Worm (Caenorhabditis elegans) whole organism, mixed stage, embryonic: ENCODE data around the gene T25B2.2.

Source experiments
- ceh-43 ChIP-seq: fragments of 200-800 bp; sonication (Bioruptor generic); optimal IDR thresholded peaks from 2 replicates; lab custom pipeline; 2018; ENCODE audit warnings: mild to moderate bottlenecking, missing genetic modification characterization, moderate library complexity, missing compliant biosample characterization
- elt-1 ChIP-seq: sonication (generic microtip); optimal IDR thresholded peaks from 2 replicates; lab custom pipeline; 2017; ENCODE audit warnings: missing genetic modification characterization, mild to moderate bottlenecking, missing compliant biosample characterization, antibody characterized with exemption, moderate library complexity, borderline replicate concordance; ENCODE audit not compliant: insufficient read depth
- lin-13 ChIP-seq: fragments of 150-350 bp; optimal IDR thresholded peaks from 2 replicates; lab custom pipeline; 2014; ENCODE audit warnings: missing biosample characterization, missing genetic modification characterization
- lin-32 ChIP-seq: fragments of 200-800 bp; sonication (Bioruptor generic); optimal IDR thresholded peaks from 2 replicates; lab custom pipeline; 2018; ENCODE audit warnings: mild to moderate bottlenecking, missing genetic modification characterization, missing compliant biosample characterization
- lsy-2 ChIP-seq: fragments of 150-350 bp; optimal IDR thresholded peaks from 2 replicates; lab custom pipeline; 2014; ENCODE audit warnings: missing biosample characterization, missing genetic modification characterization
- nhr-12 ChIP-seq: fragments of 150-350 bp; optimal IDR thresholded peaks from 2 replicates; lab custom pipeline; 2014; ENCODE audit warnings: missing biosample characterization, missing genetic modification characterization
- nhr-237 ChIP-seq: fragments of 150-350 bp; optimal IDR thresholded peaks from 2 replicates; lab custom pipeline; 2014; ENCODE audit warnings: missing biosample characterization, missing genetic modification characterization
- nhr-28 ChIP-seq: fragments of 150-350 bp; optimal IDR thresholded peaks from 2 replicates; lab custom pipeline; 2014; ENCODE audit warnings: missing biosample characterization, missing genetic modification characterization
- nhr-76 ChIP-seq: sonication (generic microtip); optimal IDR thresholded peaks from 2 replicates; lab custom pipeline; 2017; ENCODE audit warnings: missing biosample characterization, missing genetic modification characterization
- pha-4 ChIP-seq: fragments of 150-350 bp; optimal IDR thresholded peaks from 2 replicates; lab custom pipeline; 2018; ENCODE audit warnings: missing biosample characterization, missing genetic modification reagents, missing genetic modification characterization
- snpc-4 ChIP-seq: fragments of 150-350 bp; optimal IDR thresholded peaks from 2 replicates; lab custom pipeline; 2014; ENCODE audit warnings: missing biosample characterization, missing genetic modification characterization
- sptf-1 ChIP-seq: sonication (generic microtip); optimal IDR thresholded peaks from 2 replicates; lab custom pipeline; 2017; ENCODE audit warnings: mild to moderate bottlenecking, missing genetic modification characterization, moderate library complexity, missing compliant biosample characterization
- unc-39 ChIP-seq: fragments of 150-350 bp; optimal IDR thresholded peaks from 2 replicates; lab custom pipeline; 2014; ENCODE audit warnings: missing biosample characterization, missing genetic modification characterization
- unc-62 ChIP-seq: fragments of 150-350 bp; optimal IDR thresholded peaks from 2 replicates; lab custom pipeline; 2014; ENCODE audit warnings: missing biosample characterization, missing genetic modification reagents, missing genetic modification characterization

ce11 chrX:6203315-6203714, 33.9 kb downstream of the T25B2.2 start:
- TF ChIP-seq lin-13 (tag; lab: Kevin White, UChicago): no peak
- no peak for TF ChIP-seq nhr-237 (tag; lab: Kevin White, UChicago)
- TF ChIP-seq pha-4 (tag; lab: Kevin White, UChicago): no peak
- TF ChIP-seq snpc-4: no peak
- TF ChIP-seq unc-62 (GFP tag; lab: Kevin White, UChicago): no peak
- TF ChIP-seq sptf-1 (tag; lab: Kevin White, UChicago): no peak
- TF ChIP-seq lsy-2 (tag; lab: Kevin White, UChicago): no peak
- TF ChIP-seq nhr-76: no peak
- TF ChIP-seq unc-39 (tag; lab: Kevin White, UChicago): no peak
- TF ChIP-seq ceh-43 (GFP tag; lab: Kevin White, UChicago): no peak
- TF ChIP-seq nhr-28 (tag; lab: Kevin White, UChicago): no peak
- no peak for TF ChIP-seq nhr-12 (tag; lab: Kevin White, UChicago)
- TF ChIP-seq lin-32: no peak
- TF ChIP-seq elt-1 (tag; lab: Kevin White, UChicago): no peak
